Fruit fly (Drosophila melanogaster): ENCODE measurements around the gene ro.

Gene ro

dm6 chr3R:26915463-26915925 lies 34.5 kb upstream of the ro start, which contains the start of gene CG46339 (continued):
- TF ChIP-seq cwo (GFP tag; optimal IDR thresholded peaks at IDR 0.05): peak; percentile 68
- peak; percentile 31 for TF ChIP-seq CG18764 (GFP tag; optimal IDR thresholded peaks at IDR 0.05)
- TF ChIP-seq CG8388 (GFP tag; optimal IDR thresholded peaks at IDR 0.05): peak; percentile 27
- TF ChIP-seq croc (GFP tag; conservative IDR thresholded peaks at IDR 0.05): no peak
- TF ChIP-seq Myb (GFP tag; optimal IDR thresholded peaks at IDR 0.05): peak; percentile 21
- no peak for TF ChIP-seq Taf1 (GFP tag; IDR thresholded peaks at IDR 0.05)
- TF ChIP-seq Hr51 (GFP tag; optimal IDR thresholded peaks at IDR 0.05): peak in 1 of 2 experiments; percentile 25
- no peak for TF ChIP-seq Sin3A (optimal IDR thresholded peaks at IDR 0.05)
- TF ChIP-seq Nf-YC (tag; optimal IDR thresholded peaks at IDR 0.05): peak; percentile 41
- no peak for TF ChIP-seq CG11560 (tag; IDR thresholded peaks at IDR 0.05)
- peak; percentile 67; the same call in 1 of the 2 replicates for TF ChIP-seq CG42726 (GFP tag; IDR thresholded peaks at IDR 0.05; ENCODE audit: partially characterized antibody)
- no peak for TF ChIP-seq Dfd (GFP tag; optimal IDR thresholded peaks at IDR 0.05)
- peak; percentile 65 for TF ChIP-seq sqz (GFP tag; optimal IDR thresholded peaks at IDR 0.05)
- TF ChIP-seq ap (GFP tag; IDR thresholded peaks at IDR 0.05): no peak
- peak; percentile 86 for TF ChIP-seq CG10543 (GFP tag; optimal IDR thresholded peaks at IDR 0.05)
- TF ChIP-seq CrebB (tag; optimal IDR thresholded peaks at IDR 0.05): peak; percentile 85
- TF ChIP-seq NC2α (GFP tag; optimal IDR thresholded peaks at IDR 0.05): no peak
- TF ChIP-seq Sry-δ (GFP tag; optimal IDR thresholded peaks at IDR 0.05): no peak
- TF ChIP-seq trh (GFP tag; optimal IDR thresholded peaks at IDR 0.05): no peak
- peak; percentile 87 for TF ChIP-seq CG6854 (GFP tag; optimal IDR thresholded peaks at IDR 0.05)
- TF ChIP-seq MESR4 (GFP tag; optimal IDR thresholded peaks at IDR 0.05): peak; percentile 33
- no peak for TF ChIP-seq ro (GFP tag; IDR thresholded peaks at IDR 0.05)
- peak; percentile 85 for TF ChIP-seq CG18599 (GFP tag; optimal IDR thresholded peaks at IDR 0.05)
- TF ChIP-seq CG1792 (GFP tag; optimal IDR thresholded peaks at IDR 0.05): no peak
- TF ChIP-seq ssp (GFP tag; IDR thresholded peaks at IDR 0.05): no peak
- TF ChIP-seq D19B (GFP tag; optimal IDR thresholded peaks at IDR 0.05): no peak
- TF ChIP-seq luna (GFP tag; optimal IDR thresholded peaks at IDR 0.05): no peak
- TF ChIP-seq Hr39 (optimal IDR thresholded peaks at IDR 0.05): no peak
- TF ChIP-seq esg (GFP tag; conservative IDR thresholded peaks at IDR 0.05): no peak; the same call in 1 of the 2 replicates
- TF ChIP-seq CG9609 (GFP tag; optimal IDR thresholded peaks at IDR 0.05): no peak
- TF ChIP-seq CG4707 (GFP tag; optimal IDR thresholded peaks at IDR 0.05): peak; percentile 62
- TF ChIP-seq org-1 (GFP tag; optimal IDR thresholded peaks at IDR 0.05): peak; percentile 32
- peak; percentile 91 for TF ChIP-seq ci (GFP tag; IDR thresholded peaks at IDR 0.05)
- TF ChIP-seq ewg (GFP tag; optimal IDR thresholded peaks at IDR 0.05): no peak
- no peak for TF ChIP-seq CG10565 (GFP tag; optimal IDR thresholded peaks at IDR 0.05)
- peak; percentile 67 for TF ChIP-seq Side (GFP tag; optimal IDR thresholded peaks at IDR 0.05)
- peak; percentile 87 for TF ChIP-seq CG13894 (tag; optimal IDR thresholded peaks at IDR 0.05)
- no peak for TF ChIP-seq CG8765 (GFP tag; IDR thresholded peaks at IDR 0.05)
- TF ChIP-seq exex (tag; optimal IDR thresholded peaks at IDR 0.05): peak; percentile 72
- TF ChIP-seq CoRest (tag; optimal IDR thresholded peaks at IDR 0.05): no peak
- TF ChIP-seq crol (GFP tag; IDR thresholded peaks at IDR 0.05): no peak
- TF ChIP-seq wek (GFP tag; optimal IDR thresholded peaks at IDR 0.05): peak; percentile 38
- TF ChIP-seq Ets65A (GFP tag): no peak
- peak; percentile 61 for TF ChIP-seq CG12659 (GFP tag; optimal IDR thresholded peaks at IDR 0.05)
- peak; percentile 6 for TF ChIP-seq CG2202 (tag; optimal IDR thresholded peaks at IDR 0.05)
- no peak for TF ChIP-seq CG5953 (GFP tag; IDR thresholded peaks at IDR 0.05)
- TF ChIP-seq dysf (GFP tag; IDR thresholded peaks at IDR 0.05): peak; percentile 56; the same call in 2 of the 3 replicates
- peak; percentile 80; the same call in 2 of the 3 replicates for TF ChIP-seq Dbx (GFP tag; IDR thresholded peaks at IDR 0.05)
- TF ChIP-seq stwl (tag; optimal IDR thresholded peaks at IDR 0.05): peak; percentile 5
- TF ChIP-seq fd96Cb (tag; optimal IDR thresholded peaks at IDR 0.05): peak; percentile 57
- TF ChIP-seq CG1603 (tag; optimal IDR thresholded peaks at IDR 0.05): peak; percentile 16
- no peak for TF ChIP-seq Kr (GFP tag; optimal IDR thresholded peaks at IDR 0.05)

Data from whole organism, embryonic.